Worm (Caenorhabditis elegans) whole organism, L1 larva: ENCODE measurements around the gene Y24D9A.7.

Experiments used
- C04F5.9 ChIP-seq: sonication (generic microtip); optimal IDR thresholded peaks from 2 replicates; lab custom pipeline; 2016; ENCODE audit warnings: missing genetic modification characterization, missing compliant biosample characterization
- C16A3.4 ChIP-seq: fragments of 150-350 bp; optimal IDR thresholded peaks from 2 replicates; lab custom pipeline; 2014; ENCODE audit warnings: missing biosample characterization, missing genetic modification characterization
- C34B4.2 ChIP-seq: sonication (generic microtip); optimal IDR thresholded peaks from 2 replicates; lab custom pipeline; 2017; ENCODE audit warnings: mild to moderate bottlenecking, missing genetic modification characterization, missing compliant biosample characterization
- F16B12.6 ChIP-seq: fragments of 150-350 bp; optimal IDR thresholded peaks from 2 replicates; lab custom pipeline; 2014; ENCODE audit warnings: missing biosample characterization, missing genetic modification characterization
- Y116A8C.19 ChIP-seq: sonication (generic microtip); optimal IDR thresholded peaks from 2 replicates; lab custom pipeline; 2016; ENCODE audit warnings: missing compliant biosample characterization, missing genetic modification characterization, borderline replicate concordance
- aha-1 ChIP-seq: fragments of 150-350 bp; optimal IDR thresholded peaks from 2 replicates; lab custom pipeline; 2014; ENCODE audit warnings: missing biosample characterization, missing genetic modification characterization
- alr-1 ChIP-seq: fragments of 200-800 bp; sonication (Bioruptor generic); optimal IDR thresholded peaks from 2 replicates; lab custom pipeline; 2018; ENCODE audit warnings: borderline replicate concordance, mild to moderate bottlenecking, missing genetic modification characterization, missing compliant biosample characterization
- ama-1 ChIP-seq: fragments of 150-350 bp; optimal IDR thresholded peaks from 2 replicates; lab custom pipeline; 2014
- blmp-1 ChIP-seq: fragments of 150-350 bp; optimal IDR thresholded peaks from 2 replicates; lab custom pipeline; 2014; ENCODE audit warnings: missing biosample characterization, missing genetic modification characterization
- ceh-63 ChIP-seq: fragments of 200-800 bp; sonication (Bioruptor generic); optimal IDR thresholded peaks from 2 replicates; lab custom pipeline; 2018; ENCODE audit warnings: mild to moderate bottlenecking, missing genetic modification characterization, missing compliant biosample characterization
- ceh-8 ChIP-seq: fragments of 200-800 bp; sonication (Bioruptor generic); optimal IDR thresholded peaks from 2 replicates; lab custom pipeline; 2018; ENCODE audit warnings: mild to moderate bottlenecking, missing genetic modification characterization, moderate library complexity, missing compliant biosample characterization
- ceh-90 ChIP-seq: sonication (generic microtip); optimal IDR thresholded peaks from 2 replicates; lab custom pipeline; 2016; ENCODE audit warnings: missing genetic modification characterization, missing compliant biosample characterization
- ces-1 ChIP-seq: fragments of 150-350 bp; optimal IDR thresholded peaks from 2 replicates; lab custom pipeline; 2014; ENCODE audit warnings: missing biosample characterization, missing genetic modification reagents, missing genetic modification characterization
- dpl-1 ChIP-seq, 3 experiments: fragments of 150-350 bp in 2 of 3; sonication (generic microtip) in 1 of 3; optimal IDR thresholded peaks; 2 replicates each; lab custom pipeline; 2014 to 2017; ENCODE audit warnings: missing biosample characterization in 3 of 3, missing genetic modification characterization in 3 of 3, missing genetic modification reagents in 3 of 3
- dsc-1 ChIP-seq: sonication (generic microtip); optimal IDR thresholded peaks from 2 replicates; lab custom pipeline; 2016; ENCODE audit warnings: mild to moderate bottlenecking, missing genetic modification characterization, missing compliant biosample characterization
- egl-27 ChIP-seq, 2 experiments: fragments of 150-350 bp in 1 of 2; sonication (generic microtip); optimal IDR thresholded peaks; 3 replicates each; lab custom pipeline; 2017 to 2018; ENCODE audit warnings: missing biosample characterization in 2 of 2, missing genetic modification characterization in 2 of 2, missing genetic modification reagents in 2 of 2
- elt-2 ChIP-seq: sonication (generic microtip); optimal IDR thresholded peaks from 2 replicates; lab custom pipeline; 2016; ENCODE audit warnings: missing genetic modification characterization, mild to moderate bottlenecking, inconsistent platforms, missing compliant biosample characterization, missing genetic modification reagents
- elt-3 ChIP-seq, 6 experiments: fragments of 150-350 bp in 1 of 6; sonication (generic microtip); optimal IDR thresholded peaks; 2 replicates each; lab custom pipeline; 2017 to 2018; ENCODE audit warnings: missing biosample characterization in 6 of 6, missing genetic modification characterization in 6 of 6, inconsistent platforms in 1 of 6
- fkh-10 ChIP-seq: sonication (generic microtip); optimal IDR thresholded peaks from 2 replicates; lab custom pipeline; 2017; ENCODE audit warnings: missing biosample characterization, missing genetic modification reagents, missing genetic modification characterization
- fkh-8 ChIP-seq: sonication (generic microtip); optimal IDR thresholded peaks from 2 replicates; lab custom pipeline; 2016; ENCODE audit warnings: mild to moderate bottlenecking, missing genetic modification characterization, missing compliant biosample characterization
- fos-1 ChIP-seq: fragments of 150-350 bp; optimal IDR thresholded peaks from 2 replicates; lab custom pipeline; 2014; ENCODE audit warnings: missing biosample characterization, missing genetic modification characterization
- grh-1 ChIP-seq: fragments of 200-800 bp; sonication (Bioruptor generic); IDR thresholded peaks from 2 replicates; pipeline ENCODE4 v1.3.6; 2022; ENCODE audit warnings: missing genetic modification reagents, missing genetic modification characterization, missing compliant biosample characterization
- hlh-17 ChIP-seq: fragments of 200-800 bp; sonication (Bioruptor generic); optimal IDR thresholded peaks from 2 replicates; lab custom pipeline; 2018; ENCODE audit warnings: missing genetic modification characterization, mild to moderate bottlenecking, missing compliant biosample characterization, moderate library complexity, borderline replicate concordance
- hpl-2 ChIP-seq: fragments of 150-350 bp; optimal IDR thresholded peaks from 2 replicates; lab custom pipeline; 2014; ENCODE audit warnings: missing biosample characterization, missing genetic modification reagents, missing genetic modification characterization
- jun-1 ChIP-seq: fragments of 150-350 bp; optimal IDR thresholded peaks from 2 replicates; lab custom pipeline; 2014; ENCODE audit warnings: missing biosample characterization, missing genetic modification reagents, missing genetic modification characterization
- lin-14 ChIP-seq: fragments of 200-800 bp; sonication (Bioruptor generic); optimal IDR thresholded peaks from 2 replicates; lab custom pipeline; 2018; ENCODE audit warnings: mild to moderate bottlenecking, missing genetic modification characterization, moderate library complexity, missing compliant biosample characterization
- lir-3 ChIP-seq: sonication (generic microtip); optimal IDR thresholded peaks from 2 replicates; lab custom pipeline; 2016; ENCODE audit warnings: mild to moderate bottlenecking, missing genetic modification characterization, moderate library complexity, missing compliant biosample characterization; ENCODE audit not compliant: poor library complexity
- mab-9 ChIP-seq: fragments of 200-800 bp; sonication (Bioruptor generic); IDR thresholded peaks from 2 replicates; pipeline ENCODE4 v1.3.6; 2022; ENCODE audit warnings: missing genetic modification reagents, missing genetic modification characterization, missing compliant biosample characterization
- mep-1 ChIP-seq: fragments of 150-350 bp; optimal IDR thresholded peaks from 2 replicates; lab custom pipeline; 2014; ENCODE audit warnings: missing biosample characterization, missing genetic modification characterization
- nhr-11 ChIP-seq: fragments of 150-350 bp; optimal IDR thresholded peaks from 2 replicates; lab custom pipeline; 2014; ENCODE audit warnings: missing biosample characterization, missing genetic modification characterization
- nhr-20 ChIP-seq: sonication (generic microtip); optimal IDR thresholded peaks from 2 replicates; lab custom pipeline; 2016; ENCODE audit warnings: mild to moderate bottlenecking, missing genetic modification characterization, missing compliant biosample characterization
- nhr-237 ChIP-seq: fragments of 150-350 bp; optimal IDR thresholded peaks from 2 replicates; lab custom pipeline; 2014; ENCODE audit warnings: missing biosample characterization, missing genetic modification characterization
- nhr-28 ChIP-seq: fragments of 150-350 bp; optimal IDR thresholded peaks from 2 replicates; lab custom pipeline; 2014; ENCODE audit warnings: missing biosample characterization, missing genetic modification characterization
- nhr-71 ChIP-seq: sonication (generic microtip); optimal IDR thresholded peaks from 2 replicates; lab custom pipeline; 2016; ENCODE audit warnings: mild to moderate bottlenecking, missing genetic modification characterization, moderate library complexity, missing compliant biosample characterization
- nhr-84 ChIP-seq: sonication (generic microtip); optimal IDR thresholded peaks from 2 replicates; lab custom pipeline; 2017; ENCODE audit warnings: missing biosample characterization, missing genetic modification characterization
- nhr-90 ChIP-seq: sonication (generic microtip); optimal IDR thresholded peaks from 2 replicates; lab custom pipeline; 2016; ENCODE audit warnings: mild to moderate bottlenecking, missing genetic modification characterization, missing compliant biosample characterization; ENCODE audit not compliant: poor library complexity
- pag-3 ChIP-seq: sonication (generic microtip); optimal IDR thresholded peaks from 2 replicates; lab custom pipeline; 2017; ENCODE audit warnings: missing genetic modification characterization, mild to moderate bottlenecking, missing compliant biosample characterization, antibody characterized with exemption, borderline replicate concordance; ENCODE audit not compliant: insufficient read depth
- pqm-1 ChIP-seq: sonication (generic microtip); optimal IDR thresholded peaks from 3 replicates; lab custom pipeline; 2017; ENCODE audit warnings: missing biosample characterization, missing genetic modification characterization
- rnt-1 ChIP-seq: sonication (generic microtip); optimal IDR thresholded peaks from 2 replicates; lab custom pipeline; 2016; ENCODE audit warnings: mild to moderate bottlenecking, missing genetic modification characterization, moderate library complexity, missing compliant biosample characterization
- snpc-4 ChIP-seq: fragments of 150-350 bp; optimal IDR thresholded peaks from 2 replicates; lab custom pipeline; 2014; ENCODE audit warnings: missing biosample characterization, missing genetic modification characterization
- snu-23 ChIP-seq: sonication (generic microtip); optimal IDR thresholded peaks from 2 replicates; lab custom pipeline; 2016; ENCODE audit warnings: missing genetic modification characterization, missing compliant biosample characterization
- sox-4 ChIP-seq: sonication (generic microtip); optimal IDR thresholded peaks from 2 replicates; lab custom pipeline; 2016; ENCODE audit warnings: missing genetic modification characterization, missing compliant biosample characterization
- sptf-1 ChIP-seq: fragments of 150-350 bp; optimal IDR thresholded peaks from 2 replicates; lab custom pipeline; 2014; ENCODE audit warnings: missing biosample characterization, missing genetic modification characterization
- sup-37 ChIP-seq: fragments of 200-800 bp; sonication (Bioruptor generic); optimal IDR thresholded peaks from 2 replicates; lab custom pipeline; 2018; ENCODE audit warnings: mild to moderate bottlenecking, missing genetic modification characterization, missing compliant biosample characterization
- tbx-2 ChIP-seq: sonication (generic microtip); optimal IDR thresholded peaks from 2 replicates; lab custom pipeline; 2016; ENCODE audit warnings: missing genetic modification characterization, missing compliant biosample characterization
- unc-62 ChIP-seq: fragments of 150-350 bp; optimal IDR thresholded peaks from 2 replicates; lab custom pipeline; 2014; ENCODE audit warnings: missing biosample characterization, missing genetic modification reagents, missing genetic modification characterization
- vab-15 ChIP-seq: sonication (generic microtip); optimal IDR thresholded peaks from 2 replicates; lab custom pipeline; 2017; ENCODE audit warnings: missing genotype, mild to moderate bottlenecking, missing genetic modification characterization, missing compliant biosample characterization
- xbp-1 ChIP-seq: sonication (generic microtip); optimal IDR thresholded peaks from 2 replicates; lab custom pipeline; 2016; ENCODE audit warnings: missing genetic modification characterization, missing compliant biosample characterization
- zag-1 ChIP-seq: fragments of 150-350 bp; optimal IDR thresholded peaks from 2 replicates; lab custom pipeline; 2014; ENCODE audit warnings: missing biosample characterization, missing genetic modification characterization
- zip-4 ChIP-seq: fragments of 200-800 bp; sonication (Bioruptor generic); optimal IDR thresholded peaks from 2 replicates; lab custom pipeline; 2018; ENCODE audit warnings: mild to moderate bottlenecking, missing genetic modification characterization, moderate library complexity, missing compliant biosample characterization
- ztf-11 ChIP-seq, 2 experiments: sonication (generic microtip); optimal IDR thresholded peaks; 2 replicates each; lab custom pipeline; 2016 to 2017; ENCODE audit warnings: missing genetic modification characterization in 2 of 2, missing biosample characterization in 1 of 2, missing compliant biosample characterization in 1 of 2

Y24D9A.7 gene

ce11 chrIV:4445711-4446290 is 40.8 kb upstream of the Y24D9A.7 start, which contains the start of the genes wapl-1 and htz-1 (continued):
- peak; percentile 73 for TF ChIP-seq elt-2 (tag; lab: Kevin White, UChicago)
- peak; percentile 87 for TF ChIP-seq hpl-2 (GFP tag; lab: Kevin White, UChicago)
- TF ChIP-seq grh-1 (GFP tag; lab: Robert Waterston, UW) = peak; percentile 94
- TF ChIP-seq blmp-1 (tag; lab: Kevin White, UChicago) = peak; percentile 86
- no peak for TF ChIP-seq ceh-63
- peak; percentile 60 for TF ChIP-seq aha-1 (tag; lab: Kevin White, UChicago)
- TF ChIP-seq alr-1 (tag; lab: Kevin White, UChicago) = no peak
- no peak for TF ChIP-seq sptf-1 (tag; lab: Kevin White, UChicago)
- TF ChIP-seq jun-1 = peak; percentile 95
- TF ChIP-seq nhr-20 (tag; lab: Kevin White, UChicago) = peak; percentile 96
- TF ChIP-seq snu-23 (GFP tag; lab: Kevin White, UChicago) = peak; percentile 98
- peak; percentile 13 for TF ChIP-seq ceh-90 (tag; lab: Kevin White, UChicago)
- TF ChIP-seq C34B4.2 = no peak
- no peak for TF ChIP-seq ces-1 (GFP tag; lab: Kevin White, UChicago)
- TF ChIP-seq nhr-84 (tag; lab: Kevin White, UChicago) = no peak
- TF ChIP-seq nhr-28 (tag; lab: Kevin White, UChicago) = no peak
- peak; percentile 97 for TF ChIP-seq lin-14 (GFP tag; lab: Kevin White, UChicago)
- peak; percentile 89 for TF ChIP-seq sox-4 (tag; lab: Kevin White, UChicago)
- TF ChIP-seq mep-1 (tag; lab: Kevin White, UChicago) = peak; percentile 97
- peak; percentile 95 for TF ChIP-seq dsc-1
- peak; percentile 95 to 96 (median 96) for TF ChIP-seq dpl-1 (GFP tag; optimal IDR thresholded peaks at IDR 0.05; lab: Kevin White, UChicago)
- TF ChIP-seq zag-1 (tag; lab: Kevin White, UChicago) = peak; percentile 52
- peak; percentile 84 for TF ChIP-seq lir-3
- TF ChIP-seq xbp-1 (tag; lab: Kevin White, UChicago) = peak; percentile 98
- TF ChIP-seq egl-27 (tag; optimal IDR thresholded peaks at IDR 0.05; lab: Kevin White, UChicago) = peak; percentile 51 to 54
- TF ChIP-seq sup-37 (GFP tag; lab: Kevin White, UChicago) = peak; percentile 81
- TF ChIP-seq F16B12.6 (tag; lab: Kevin White, UChicago) = peak; percentile 71
- peak; percentile 84 for TF ChIP-seq snpc-4 (tag; lab: Kevin White, UChicago)
- peak; percentile 95 for TF ChIP-seq nhr-90 (tag; lab: Kevin White, UChicago)
- peak; percentile 92 for TF ChIP-seq fkh-10 (GFP tag; lab: Kevin White, UChicago)
- TF ChIP-seq mab-9 (GFP tag; lab: Robert Waterston, UW) = peak; percentile 85
- peak; percentile 88 for TF ChIP-seq vab-15 (tag; lab: Kevin White, UChicago)
- TF ChIP-seq ztf-11 (tag; optimal IDR thresholded peaks at IDR 0.05; lab: Kevin White, UChicago) = peak in 1 of 2 experiments; percentile 93
- TF ChIP-seq pqm-1 (tag; lab: Kevin White, UChicago) = no peak
- TF ChIP-seq zip-4 (GFP tag; lab: Kevin White, UChicago) = peak; percentile 84
- peak; percentile 96 for TF ChIP-seq rnt-1 (tag; lab: Kevin White, UChicago)
- peak; percentile 92 for TF ChIP-seq nhr-237 (tag; lab: Kevin White, UChicago)
- TF ChIP-seq elt-3 (tag; optimal IDR thresholded peaks at IDR 0.05; lab: Kevin White, UChicago) = peak; percentile 43 to 92 (median 80)
- TF ChIP-seq C04F5.9 = peak; percentile 89
- TF ChIP-seq ama-1 (lab: Kevin White, UChicago) = peak; percentile 71
- no peak for TF ChIP-seq unc-62
- TF ChIP-seq nhr-71 (tag; lab: Kevin White, UChicago) = peak; percentile 98
- TF ChIP-seq fkh-8 (tag; lab: Kevin White, UChicago) = peak; percentile 97
- peak; percentile 86 for TF ChIP-seq nhr-11
- TF ChIP-seq C16A3.4 (tag; lab: Kevin White, UChicago) = peak; percentile 97
- TF ChIP-seq hlh-17 (GFP tag; lab: Kevin White, UChicago) = no peak
- TF ChIP-seq fos-1 (tag; lab: Kevin White, UChicago) = peak; percentile 92
- peak; percentile 97 for TF ChIP-seq tbx-2 (tag; lab: Kevin White, UChicago)
- TF ChIP-seq ceh-8 (GFP tag; lab: Kevin White, UChicago) = peak; percentile 91
- no peak for TF ChIP-seq Y116A8C.19
- TF ChIP-seq pag-3 (tag; lab: Kevin White, UChicago) = no peak
